Fruit fly (Drosophila melanogaster) whole organism, embryonic: Measurements from ENCODE around the gene CG33235.

Experiments used
- Abd-B ChIP-seq: fragments of 200-800 bp; sonication (Bioruptor generic); optimal IDR thresholded peaks from 2 replicates; lab custom pipeline; 2018; ENCODE audit warnings: missing biosample characterization, mild to moderate bottlenecking, missing genetic modification characterization, moderate library complexity
- Atf6 ChIP-seq: fragments of 200-800 bp; sonication (Bioruptor generic); IDR thresholded peaks from 2 replicates; pipeline ENCODE4 v1.3.6; 2022; ENCODE audit warnings: missing biosample characterization, missing genetic modification characterization
- Bgb ChIP-seq: fragments of 200-800 bp; sonication (Bioruptor generic); IDR thresholded peaks from 2 replicates; pipeline ENCODE4 v1.3.6; 2022; ENCODE audit warnings: missing biosample characterization, missing genetic modification characterization; ENCODE audit not compliant: partially characterized antibody
- CG11093 ChIP-seq: fragments of 200-800 bp; sonication (Bioruptor generic); IDR thresholded peaks from 3 replicates; pipeline ENCODE4 v1.3.6; 2022; ENCODE audit warnings: missing biosample characterization, missing genetic modification characterization
- CG12391 ChIP-seq: fragments of 200-800 bp; sonication (Bioruptor generic); optimal IDR thresholded peaks from 3 replicates; lab custom pipeline; 2018; ENCODE audit warnings: missing biosample characterization, mild to moderate bottlenecking, missing genetic modification characterization, moderate library complexity
- CG12659 ChIP-seq: fragments of 200-800 bp; sonication (Bioruptor generic); optimal IDR thresholded peaks from 3 replicates; lab custom pipeline; 2017; ENCODE audit warnings: mild to moderate bottlenecking, missing biosample characterization, missing genetic modification reagents, missing genetic modification characterization
- CG13894 ChIP-seq: fragments of 200-800 bp; sonication (Bioruptor generic); optimal IDR thresholded peaks from 3 replicates; lab custom pipeline; 2018; ENCODE audit warnings: missing biosample characterization, mild to moderate bottlenecking, missing genetic modification characterization, moderate library complexity
- CG15479 ChIP-seq: fragments of 200-800 bp; sonication (Bioruptor generic); optimal IDR thresholded peaks from 3 replicates; lab custom pipeline; 2019; ENCODE audit warnings: missing biosample characterization, mild to moderate bottlenecking, missing genetic modification characterization, moderate library complexity
- CG1603 ChIP-seq: fragments of 200-800 bp; sonication (Bioruptor generic); optimal IDR thresholded peaks from 2 replicates; lab custom pipeline; 2019; ENCODE audit warnings: missing biosample characterization, mild to moderate bottlenecking, missing genetic modification characterization, moderate library complexity
- CG17612 ChIP-seq: fragments of 200-800 bp; sonication (Bioruptor generic); IDR thresholded peaks from 2 replicates; pipeline ENCODE4 v1.3.6; 2022; ENCODE audit warnings: missing biosample characterization, missing genetic modification characterization
- CG17912 ChIP-seq: fragments of 200-800 bp; sonication (Bioruptor generic); optimal IDR thresholded peaks from 2 replicates; lab custom pipeline; 2018; ENCODE audit warnings: missing biosample characterization, mild to moderate bottlenecking, missing genetic modification characterization
- CG2199 ChIP-seq: fragments of 200-800 bp; sonication (Bioruptor generic); IDR thresholded peaks from 3 replicates; pipeline ENCODE4 v1.3.6; 2022; ENCODE audit warnings: missing biosample characterization, missing genetic modification characterization
- CG2889 ChIP-seq: fragments of 200-800 bp; sonication (Bioruptor generic); IDR thresholded peaks from 3 replicates; pipeline ENCODE4 v1.3.6; 2022; ENCODE audit warnings: missing biosample characterization, missing genetic modification characterization
- CG3995 ChIP-seq: fragments of 200-800 bp; sonication (Bioruptor generic); optimal IDR thresholded peaks from 3 replicates; lab custom pipeline; 2016; ENCODE audit warnings: missing biosample characterization, missing genetic modification characterization
- CG4328 ChIP-seq: fragments of 200-800 bp; sonication (Bioruptor generic); optimal IDR thresholded peaks from 3 replicates; lab custom pipeline; 2017; ENCODE audit warnings: missing biosample characterization, missing genetic modification reagents, missing genetic modification characterization
- CG4707 ChIP-seq: fragments of 200-800 bp; sonication (Bioruptor generic); optimal IDR thresholded peaks from 2 replicates; lab custom pipeline; 2018; ENCODE audit warnings: missing biosample characterization, mild to moderate bottlenecking, missing genetic modification characterization, moderate library complexity
- CG5245 ChIP-seq: fragments of 200-800 bp; sonication (Bioruptor generic); optimal IDR thresholded peaks from 3 replicates; lab custom pipeline; 2016; ENCODE audit warnings: missing biosample characterization, missing genetic modification characterization
- CG6854 ChIP-seq: fragments of 200-800 bp; sonication (Bioruptor generic); optimal IDR thresholded peaks from 3 replicates; lab custom pipeline; 2017; ENCODE audit warnings: missing biosample characterization, mild to moderate bottlenecking, missing genetic modification characterization
- CG7357 ChIP-seq: fragments of 200-800 bp; sonication (Bioruptor generic); IDR thresholded peaks from 3 replicates; pipeline ENCODE4 v1.3.6; 2022; ENCODE audit warnings: missing biosample characterization, missing genetic modification characterization
- CG8281 ChIP-seq: fragments of 200-800 bp; sonication (Bioruptor generic); optimal IDR thresholded peaks from 2 replicates; lab custom pipeline; 2018; ENCODE audit warnings: missing biosample characterization, mild to moderate bottlenecking, missing genetic modification characterization, moderate library complexity
- CG9215 ChIP-seq: fragments of 200-800 bp; sonication (Bioruptor generic); IDR thresholded peaks from 2 replicates; pipeline ENCODE4 v1.3.6; 2022; ENCODE audit warnings: missing biosample characterization, missing genetic modification characterization
- Chrac-16 ChIP-seq: fragments of 200-800 bp; sonication (Bioruptor generic); optimal IDR thresholded peaks from 3 replicates; lab custom pipeline; 2016; ENCODE audit warnings: missing biosample characterization, missing genetic modification characterization
- Deaf1 ChIP-seq: fragments of 200-800 bp; optimal IDR thresholded peaks from 3 replicates; lab custom pipeline; 2019; ENCODE audit warnings: missing biosample characterization, mild to moderate bottlenecking, missing genetic modification characterization, moderate library complexity
- Dref ChIP-seq: fragments of 200-800 bp; sonication (Bioruptor generic); IDR thresholded peaks from 2 replicates; pipeline ENCODE4 v1.3.6; 2022; ENCODE audit warnings: missing biosample characterization, missing genetic modification characterization
- ERR ChIP-seq: fragments of 200-800 bp; sonication (Bioruptor generic); optimal IDR thresholded peaks from 2 replicates; lab custom pipeline; 2016; ENCODE audit warnings: missing biosample characterization, missing genetic modification characterization
- GATAe ChIP-seq: fragments of 200-800 bp; sonication (Bioruptor generic); conservative IDR thresholded peaks from 2 replicates; pipeline ENCODE4 v1.3.6; 2022; ENCODE audit warnings: missing biosample characterization, missing genetic modification characterization
- Lpt ChIP-seq: fragments of >200 bp; optimal IDR thresholded peaks from 2 replicates; lab custom pipeline; 2018; ENCODE audit warnings: missing biosample characterization, missing genetic modification characterization
- NC2α ChIP-seq: fragments of 200-800 bp; sonication (Bioruptor generic); optimal IDR thresholded peaks from 2 replicates; lab custom pipeline; 2016; ENCODE audit warnings: missing biosample characterization, missing genetic modification characterization
- NFAT ChIP-seq: fragments of 200-800 bp; sonication (Bioruptor generic); IDR thresholded peaks from 2 replicates; pipeline ENCODE4 v1.3.6; 2022; ENCODE audit warnings: missing biosample characterization, missing genetic modification characterization
- Pdp1 ChIP-seq, 2 experiments: fragments of 200-800 bp; sonication (Bioruptor generic); optimal IDR thresholded peaks; 3 replicates each; lab custom pipeline; 2016; ENCODE audit warnings: missing biosample characterization in 2 of 2, missing genetic modification characterization in 2 of 2, mild to moderate bottlenecking in 1 of 2, moderate library complexity in 1 of 2
- ara ChIP-seq: fragments of 200-800 bp; sonication (Bioruptor generic); IDR thresholded peaks from 2 replicates; pipeline ENCODE4 v1.3.6; 2022; ENCODE audit warnings: missing biosample characterization, missing genetic modification characterization
- chif ChIP-seq, 2 experiments: fragments of 200-800 bp; sonication (Bioruptor generic); optimal IDR thresholded peaks; 3 replicates each; lab custom pipeline; 2016; ENCODE audit warnings: missing biosample characterization in 2 of 2, missing genetic modification characterization in 2 of 2
- danr ChIP-seq: fragments of 200-800 bp; sonication (Bioruptor generic); IDR thresholded peaks from 2 replicates; pipeline ENCODE4 v1.3.6; 2022; ENCODE audit warnings: missing biosample characterization, missing genetic modification characterization
- dmrt99B ChIP-seq: fragments of 200-800 bp; sonication (Bioruptor generic); optimal IDR thresholded peaks from 2 replicates; lab custom pipeline; 2018; ENCODE audit warnings: missing biosample characterization, mild to moderate bottlenecking, missing genetic modification characterization, moderate library complexity
- ewg ChIP-seq: fragments of 200-800 bp; sonication (Bioruptor generic); optimal IDR thresholded peaks from 3 replicates; lab custom pipeline; 2017; ENCODE audit warnings: mild to moderate bottlenecking, missing biosample characterization, missing genetic modification reagents, missing genetic modification characterization
- exex ChIP-seq: fragments of 200-800 bp; sonication (Bioruptor generic); optimal IDR thresholded peaks from 4 replicates; lab custom pipeline; 2018; ENCODE audit warnings: missing biosample characterization, mild to moderate bottlenecking, missing genetic modification characterization, moderate library complexity
- gcm ChIP-seq: fragments of 200-800 bp; sonication (Bioruptor generic); optimal IDR thresholded peaks from 2 replicates; lab custom pipeline; 2019; ENCODE audit warnings: missing biosample characterization, mild to moderate bottlenecking, missing genetic modification characterization, moderate library complexity
- hb ChIP-seq: fragments of 200-800 bp; sonication (Bioruptor generic); IDR thresholded peaks from 3 replicates; pipeline ENCODE4 v1.3.6; 2022; ENCODE audit warnings: missing biosample characterization, missing genetic modification characterization; ENCODE audit not compliant: partially characterized antibody
- her ChIP-seq: fragments of 200-800 bp; sonication (Bioruptor generic); optimal IDR thresholded peaks from 2 replicates; lab custom pipeline; 2016; ENCODE audit warnings: missing biosample characterization, missing genetic modification characterization
- jigr1 ChIP-seq: fragments of 200-800 bp; sonication (Bioruptor generic); IDR thresholded peaks from 3 replicates; pipeline ENCODE4 v1.3.6; 2022; ENCODE audit warnings: missing biosample characterization, missing genetic modification characterization
- jumu ChIP-seq: fragments of 200-800 bp; sonication (Bioruptor generic); optimal IDR thresholded peaks from 3 replicates; lab custom pipeline; 2016; ENCODE audit warnings: missing biosample characterization, missing genetic modification characterization
- kay ChIP-seq: fragments of 200-800 bp; sonication (Bioruptor generic); optimal IDR thresholded peaks from 2 replicates; lab custom pipeline; 2016; ENCODE audit warnings: missing biosample characterization, missing genetic modification characterization
- lab ChIP-seq: fragments of 200-800 bp; sonication (Bioruptor generic); optimal IDR thresholded peaks from 3 replicates; lab custom pipeline; 2017; ENCODE audit warnings: missing biosample characterization, missing genetic modification characterization, mild to moderate bottlenecking, moderate library complexity, missing genetic modification reagents
- pb ChIP-seq: fragments of 200-800 bp; sonication (Bioruptor generic); optimal IDR thresholded peaks from 3 replicates; lab custom pipeline; 2016; ENCODE audit warnings: missing biosample characterization, missing genetic modification characterization
- pho ChIP-seq: fragments of 200-800 bp; sonication (Bioruptor generic); optimal IDR thresholded peaks from 2 replicates; lab custom pipeline; 2016; ENCODE audit warnings: missing biosample characterization, missing genetic modification characterization
- ro ChIP-seq: fragments of 200-800 bp; sonication (Bioruptor generic); IDR thresholded peaks from 2 replicates; pipeline ENCODE4 v1.3.6; 2022; ENCODE audit warnings: missing biosample characterization, missing genetic modification characterization
- stwl ChIP-seq: fragments of 200-800 bp; sonication (Bioruptor generic); optimal IDR thresholded peaks from 3 replicates; lab custom pipeline; 2018; ENCODE audit warnings: missing biosample characterization, mild to moderate bottlenecking, missing genetic modification characterization, moderate library complexity
- twi ChIP-seq: fragments of 200-800 bp; optimal IDR thresholded peaks from 2 replicates; lab custom pipeline; 2019; ENCODE audit warnings: missing biosample characterization, mild to moderate bottlenecking, missing genetic modification characterization, moderate library complexity
- zf30C ChIP-seq: fragments of 200-800 bp; sonication (Bioruptor generic); optimal IDR thresholded peaks from 3 replicates; lab custom pipeline; 2018; ENCODE audit warnings: missing biosample characterization, mild to moderate bottlenecking, missing genetic modification characterization

CG33235 gene

DNA sequence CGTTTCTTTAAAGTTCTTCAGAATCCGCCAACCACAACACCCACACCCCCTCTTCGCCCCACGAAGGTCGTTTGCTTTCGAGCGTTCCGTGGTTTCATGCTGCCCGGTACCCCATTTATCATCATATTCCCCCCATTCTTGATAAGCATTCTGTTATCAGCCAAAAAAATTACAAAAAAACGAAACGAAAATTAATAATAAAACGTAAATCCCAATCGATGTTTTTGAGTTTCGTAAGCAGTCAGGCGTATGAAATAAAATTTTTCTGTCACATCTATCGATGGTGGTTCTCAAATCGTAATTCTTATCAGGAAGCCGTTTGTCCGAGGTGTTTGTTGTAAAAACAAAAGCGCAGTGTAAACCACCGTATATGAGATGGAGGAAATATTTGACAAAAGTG is 4.1 kb upstream of the CG33235 start (continued):
- TF ChIP-seq Lpt (no peak), CG17912 (GFP tag; lab: Kevin White, UChicago) (no peak), jumu (GFP tag; lab: Kevin White, UChicago) (no peak), CG12391 (tag; lab: Kevin White, UChicago) (no peak), Bgb (GFP tag; lab: Robert Waterston, UW) (no peak), GATAe (GFP tag; lab: Robert Waterston, UW) (0 out of 2 replicates have a peak, but pooled peaks have one; percentile 18), zf30C (no peak), exex (tag; lab: Kevin White, UChicago) (peak; percentile 85), lab (peak; percentile 31), CG15479 (GFP tag; lab: Kevin White, UChicago) (no peak), CG4707 (no peak)

DNA sequence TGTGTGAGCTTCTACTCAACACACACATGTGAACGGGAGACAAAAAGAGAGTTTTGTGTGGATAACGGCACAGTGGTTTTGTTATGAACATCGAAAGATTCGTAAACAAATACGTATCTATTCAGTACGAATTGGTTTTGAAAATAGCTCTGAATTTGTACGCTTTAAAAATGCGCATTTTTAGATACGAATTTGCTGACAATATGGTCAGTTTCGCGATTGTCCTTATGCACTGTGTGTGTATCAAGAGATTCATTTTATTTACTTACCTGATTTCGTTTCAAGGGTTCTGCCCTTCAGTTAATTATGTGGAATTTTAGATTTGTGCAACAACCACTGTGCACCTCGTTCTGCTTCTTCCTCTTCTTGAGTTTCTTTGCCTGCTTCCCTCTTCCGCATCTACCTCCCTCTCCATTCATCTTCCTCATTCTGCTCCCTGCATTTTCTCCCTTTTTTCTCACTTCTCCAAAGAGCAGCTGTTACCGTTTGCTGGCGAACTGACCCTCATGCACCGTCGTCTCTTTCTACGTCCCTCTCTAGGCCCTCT is 3.4 kb upstream of the CG33235 start:
- TF ChIP-seq gcm (peak; percentile 64), twi (tag; lab: Kevin White, UChicago) (peak; percentile 68), CG13894 (tag; lab: Kevin White, UChicago) (no peak), CG8281 (tag; lab: Kevin White, UChicago) (peak; percentile 37), CG17612 (no peak), hb (GFP tag; lab: Robert Waterston, UW) (no peak), NFAT (GFP tag; lab: Robert Waterston, UW) (no peak), CG12659 (peak; percentile 52), CG7357 (GFP tag; lab: Robert Waterston, UW) (no peak), ERR (GFP tag; lab: Kevin White, UChicago) (no peak), stwl (tag; lab: Kevin White, UChicago) (no peak), CG11093 (GFP tag; lab: Robert Waterston, UW) (0 out of 3 replicates have a peak, but pooled peaks have one; percentile 14), zf30C (no peak), CG9215 (GFP tag; lab: Robert Waterston, UW) (peak; percentile 24; the same call in 1 of the 2 replicates), ara (GFP tag; lab: Robert Waterston, UW) (peak; percentile 74), pho (GFP tag; lab: Kevin White, UChicago) (peak; percentile 6), CG1603 (tag; lab: Kevin White, UChicago) (peak; percentile 86), ro (GFP tag; lab: Robert Waterston, UW) (peak; percentile 13; the same call in 1 of the 2 replicates), CG6854 (no peak), Pdp1 (GFP tag; optimal IDR thresholded peaks at IDR 0.05; lab: Kevin White, UChicago) (peak; percentile 67), pb (GFP tag; lab: Kevin White, UChicago) (peak; percentile 47), kay (GFP tag; lab: Kevin White, UChicago) (peak; percentile 33), CG5245 (peak; percentile 54), her (GFP tag; lab: Kevin White, UChicago) (peak; percentile 59), Abd-B (GFP tag; lab: Kevin White, UChicago) (peak; percentile 48), Dref (no peak), NC2α (GFP tag; lab: Kevin White, UChicago) (peak; percentile 55), Chrac-16 (peak; percentile 74), CG4328 (no peak), CG2199 (GFP tag; lab: Robert Waterston, UW) (no peak), danr (GFP tag; lab: Robert Waterston, UW) (no peak), CG3995 (GFP tag; lab: Kevin White, UChicago) (no peak), Atf6 (GFP tag; lab: Robert Waterston, UW) (no peak), jigr1 (0 out of 3 replicates have a peak, but pooled peaks have one; percentile 20), dmrt99B (tag; lab: Kevin White, UChicago) (peak; percentile 77), chif (GFP tag; optimal IDR thresholded peaks at IDR 0.05; lab: Kevin White, UChicago) (peak; percentile 64 to 88), CG2889 (no peak), ewg (peak; percentile 60), Deaf1 (tag; lab: Kevin White, UChicago) (peak; percentile 35)
